Worm (Caenorhabditis elegans) whole organism, L4 larva: ENCODE measurements around the gene fbxb-74.
A peak's percentile ranks its signal among the peaks of the same experiment; 100 is the strongest.

Source experiments
- F26F4.8 ChIP-seq: fragments of 200-800 bp; sonication (Bioruptor generic); conservative IDR thresholded peaks from 2 replicates; pipeline ENCODE4 v1.3.6; 2022; ENCODE audit warnings: missing genetic modification characterization, missing compliant biosample characterization
- F44E2.7 ChIP-seq: fragments of 200-800 bp; sonication (Bioruptor generic); IDR thresholded peaks from 2 replicates; pipeline ENCODE4 v2.1.2; 2022; ENCODE audit warnings: missing genetic modification characterization, missing compliant biosample characterization
- Y48G9A.11 ChIP-seq: fragments of 200-800 bp; sonication (Bioruptor generic); IDR thresholded peaks from 2 replicates; pipeline ENCODE4 v1.3.6; 2022; ENCODE audit warnings: missing genetic modification reagents, missing genetic modification characterization, missing compliant biosample characterization
- ZK337.2 ChIP-seq: fragments of 200-800 bp; sonication (Bioruptor generic); IDR thresholded peaks from 2 replicates; pipeline ENCODE4 v1.3.6; 2022; ENCODE audit warnings: missing genetic modification reagents, missing genetic modification characterization, missing compliant biosample characterization
- aha-1 ChIP-seq: fragments of 150-350 bp; peaks from one replicate; lab custom pipeline; 2014; ENCODE audit warnings: missing biosample characterization, missing genetic modification characterization
- ceh-28 ChIP-seq: fragments of 150-350 bp; optimal IDR thresholded peaks from 2 replicates; lab custom pipeline; 2014; ENCODE audit warnings: missing biosample characterization, missing genetic modification reagents, missing genetic modification characterization
- ceh-44 ChIP-seq: fragments of 200-800 bp; sonication (Bioruptor generic); IDR thresholded peaks from 2 replicates; pipeline ENCODE4 v1.3.6; 2022; ENCODE audit warnings: missing genetic modification reagents, missing genetic modification characterization, missing compliant biosample characterization
- ceh-82 ChIP-seq: sonication (generic microtip); optimal IDR thresholded peaks from 2 replicates; lab custom pipeline; 2017; ENCODE audit warnings: missing biosample characterization, missing genetic modification characterization
- cey-2 ChIP-seq: sonication (generic microtip); optimal IDR thresholded peaks from 3 replicates; lab custom pipeline; 2017; ENCODE audit warnings: missing genetic modification characterization, mild to moderate bottlenecking, missing compliant biosample characterization, antibody characterized with exemption, borderline replicate concordance; ENCODE audit not compliant: insufficient read depth
- daf-12 ChIP-seq: fragments of 150-350 bp; optimal IDR thresholded peaks from 2 replicates; lab custom pipeline; 2014; ENCODE audit warnings: missing biosample characterization, missing genetic modification reagents, missing genetic modification characterization
- daf-16 ChIP-seq, 3 experiments: sonication (generic microtip); optimal IDR thresholded peaks; 2 replicates each; lab custom pipeline; 2016 to 2017; ENCODE audit warnings: missing genetic modification characterization in 3 of 3, missing genetic modification reagents in 3 of 3, mild to moderate bottlenecking in 2 of 3, missing compliant biosample characterization in 2 of 3, missing biosample characterization in 1 of 3, moderate library complexity in 1 of 3
- dve-1 ChIP-seq: sonication (generic microtip); optimal IDR thresholded peaks from 2 replicates; lab custom pipeline; 2017; ENCODE audit warnings: antibody characterized with exemption, mild to moderate bottlenecking, missing genetic modification characterization, missing compliant biosample characterization; ENCODE audit not compliant: insufficient read depth
- fos-1 ChIP-seq: fragments of 150-350 bp; optimal IDR thresholded peaks from 2 replicates; lab custom pipeline; 2014; ENCODE audit warnings: missing biosample characterization, missing genetic modification characterization
- hlh-11 ChIP-seq: fragments of 200-800 bp; sonication (Bioruptor generic); optimal IDR thresholded peaks from 2 replicates; lab custom pipeline; 2018; ENCODE audit warnings: mild to moderate bottlenecking, missing genetic modification characterization, missing compliant biosample characterization
- hlh-30 ChIP-seq: sonication (generic microtip); optimal IDR thresholded peaks from 2 replicates; lab custom pipeline; 2017; ENCODE audit warnings: antibody characterized with exemption, mild to moderate bottlenecking, missing genetic modification characterization, missing compliant biosample characterization; ENCODE audit not compliant: insufficient read depth
- hmg-1.1 ChIP-seq: fragments of 200-800 bp; sonication (Bioruptor generic); IDR thresholded peaks from 2 replicates; pipeline ENCODE4 v1.3.6; 2022; ENCODE audit warnings: missing genetic modification reagents, missing genetic modification characterization, missing compliant biosample characterization
- lin-29 ChIP-seq: fragments of 200-800 bp; sonication (Bioruptor generic); IDR thresholded peaks from 2 replicates; pipeline ENCODE4 v1.3.6; 2022; ENCODE audit warnings: missing genetic modification reagents, missing genetic modification characterization, missing compliant biosample characterization
- lsy-2 ChIP-seq, 2 experiments: fragments of 150-350 bp in 1 of 2; sonication (generic microtip) in 1 of 2; optimal IDR thresholded peaks; 2 replicates each; lab custom pipeline; 2014 to 2017; ENCODE audit warnings: missing biosample characterization in 2 of 2, missing genetic modification characterization in 2 of 2
- mdl-1 ChIP-seq, 2 experiments: fragments of 150-350 bp in 1 of 2; sonication (generic microtip) in 1 of 2; optimal IDR thresholded peaks; 2 replicates each; lab custom pipeline; 2014 to 2017; ENCODE audit warnings: missing biosample characterization in 2 of 2, missing genetic modification characterization in 2 of 2
- mes-2 ChIP-seq: sonication (generic microtip); optimal IDR thresholded peaks from 2 replicates; lab custom pipeline; 2016; ENCODE audit warnings: missing genotype, mild to moderate bottlenecking, missing genetic modification characterization, missing compliant biosample characterization; ENCODE audit not compliant: poor library complexity, severe bottlenecking
- mxl-3 ChIP-seq: fragments of 200-800 bp; sonication (Bioruptor generic); optimal IDR thresholded peaks from 2 replicates; lab custom pipeline; 2018; ENCODE audit warnings: mild to moderate bottlenecking, missing genetic modification characterization, missing compliant biosample characterization
- nhr-28 ChIP-seq: fragments of 150-350 bp; optimal IDR thresholded peaks from 2 replicates; lab custom pipeline; 2014; ENCODE audit warnings: missing biosample characterization, missing genetic modification characterization
- nhr-48 ChIP-seq: sonication (generic microtip); optimal IDR thresholded peaks from 2 replicates; lab custom pipeline; 2016; ENCODE audit warnings: mild to moderate bottlenecking, missing genetic modification characterization, missing compliant biosample characterization
- pha-4 ChIP-seq, 2 experiments: fragments of 150-350 bp in 1 of 2; fragments of 200-800 bp in 1 of 2; sonication (Bioruptor generic) in 1 of 2; IDR thresholded peaks in 1 of 2; optimal IDR thresholded peaks in 1 of 2; 2 replicates each; pipeline versions ENCODE4 v1.3.6 to Lab custom; 2014 to 2022; ENCODE audit warnings: missing genetic modification characterization in 2 of 2, missing genetic modification reagents in 2 of 2, missing biosample characterization in 1 of 2, missing compliant biosample characterization in 1 of 2
- set-16 ChIP-seq: fragments of 200-800 bp; sonication (Bioruptor generic); IDR thresholded peaks from 2 replicates; pipeline ENCODE4 v1.3.6; 2022; ENCODE audit warnings: missing genetic modification reagents, missing genetic modification characterization, missing compliant biosample characterization
- skn-1 ChIP-seq: fragments of 150-350 bp; optimal IDR thresholded peaks from 2 replicates; lab custom pipeline; 2014; ENCODE audit warnings: missing biosample characterization, missing genetic modification characterization
- snpc-1.2 ChIP-seq: fragments of 200-800 bp; sonication (Bioruptor generic); IDR thresholded peaks from 2 replicates; pipeline ENCODE4 v1.3.6; 2022; ENCODE audit warnings: missing genetic modification reagents, missing genetic modification characterization, missing compliant biosample characterization
- snpc-4 ChIP-seq: fragments of 150-350 bp; optimal IDR thresholded peaks from 2 replicates; lab custom pipeline; 2014; ENCODE audit warnings: missing biosample characterization, missing genetic modification characterization
- spr-1 ChIP-seq: sonication (generic microtip); optimal IDR thresholded peaks from 2 replicates; lab custom pipeline; 2016; ENCODE audit warnings: mild to moderate bottlenecking, missing genetic modification characterization, missing compliant biosample characterization
- unc-130 ChIP-seq: sonication (generic microtip); optimal IDR thresholded peaks from 2 replicates; lab custom pipeline; 2016; ENCODE audit warnings: missing genetic modification reagents, missing genetic modification characterization, missing compliant biosample characterization
- unc-62 ChIP-seq, 3 experiments: fragments of 150-350 bp in 1 of 3; sonication (generic microtip); optimal IDR thresholded peaks in 2 of 3; peaks in 1 of 3; 1 replicate in 1 of 3; 2 replicates in 2 of 3; lab custom pipeline; 2014 to 2017; ENCODE audit warnings: missing biosample characterization in 3 of 3, missing genetic modification characterization in 3 of 3, missing genetic modification reagents in 3 of 3, missing genotype in 1 of 3
- zag-1 ChIP-seq: fragments of 150-350 bp; optimal IDR thresholded peaks from 2 replicates; lab custom pipeline; 2014; ENCODE audit warnings: missing biosample characterization, missing genetic modification characterization
- ztf-11 ChIP-seq: fragments of 150-350 bp; optimal IDR thresholded peaks from 2 replicates; lab custom pipeline; 2014; ENCODE audit warnings: missing biosample characterization, missing genetic modification characterization

The fbxb-74 gene

DNA sequence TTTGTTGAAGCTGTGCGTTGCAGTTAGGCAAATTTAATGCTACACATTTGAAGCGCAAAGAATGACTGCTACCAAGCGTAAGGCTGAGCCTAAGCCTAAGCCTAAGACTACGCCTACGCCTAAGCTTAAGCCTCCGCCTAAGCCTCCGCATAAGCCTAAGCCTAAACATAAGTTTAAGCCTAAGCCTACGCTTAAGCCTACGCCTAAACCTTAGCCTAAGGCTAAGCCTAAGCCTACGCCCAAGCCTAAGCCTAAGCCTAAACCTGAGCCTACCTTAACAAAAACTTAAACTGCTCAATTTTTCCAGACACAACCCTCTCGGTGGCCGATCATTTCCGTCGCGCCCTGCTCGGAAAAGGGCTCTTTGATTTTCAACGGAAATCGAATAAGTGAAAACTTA lies 20.3 kb upstream of the fbxb-74 start:
- 0 out of 2 replicates have a peak, but pooled peaks have one; percentile 4 for TF ChIP-seq Y48G9A.11 (GFP tag; lab: Robert Waterston, UW)
- no peak for TF ChIP-seq skn-1 (tag; lab: Kevin White, UChicago)

DNA sequence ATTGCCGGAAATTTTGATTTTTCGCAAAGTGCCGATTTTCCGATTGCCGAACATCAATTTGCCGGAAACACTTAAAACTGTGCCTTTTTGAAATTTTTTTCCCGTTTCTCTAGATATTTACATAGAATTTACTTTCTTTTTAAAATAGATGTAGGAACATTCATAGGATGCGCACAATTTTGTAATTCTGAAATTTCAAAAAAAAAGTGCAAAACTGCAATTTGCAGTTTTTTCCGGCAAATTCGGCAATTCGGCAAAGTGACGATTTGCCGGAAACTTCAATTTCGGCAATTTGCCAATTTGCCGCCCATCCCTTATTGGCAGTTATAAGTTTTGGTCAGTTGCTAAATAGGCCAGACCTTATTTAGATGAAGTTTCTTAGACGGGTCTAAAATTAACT lies 17.6 kb upstream of the fbxb-74 start:
- TF ChIP-seq unc-62 (GFP tag; optimal IDR thresholded peaks at IDR 0.05 in 1 of 2; lab: Kevin White, UChicago): peak in 1 of 2 experiments; percentile 98
- TF ChIP-seq unc-62 (tag; optimal IDR thresholded peaks at IDR 0.05; lab: Kevin White, UChicago): no peak
- no peak for TF ChIP-seq ztf-11 (tag; lab: Kevin White, UChicago)

DNA sequence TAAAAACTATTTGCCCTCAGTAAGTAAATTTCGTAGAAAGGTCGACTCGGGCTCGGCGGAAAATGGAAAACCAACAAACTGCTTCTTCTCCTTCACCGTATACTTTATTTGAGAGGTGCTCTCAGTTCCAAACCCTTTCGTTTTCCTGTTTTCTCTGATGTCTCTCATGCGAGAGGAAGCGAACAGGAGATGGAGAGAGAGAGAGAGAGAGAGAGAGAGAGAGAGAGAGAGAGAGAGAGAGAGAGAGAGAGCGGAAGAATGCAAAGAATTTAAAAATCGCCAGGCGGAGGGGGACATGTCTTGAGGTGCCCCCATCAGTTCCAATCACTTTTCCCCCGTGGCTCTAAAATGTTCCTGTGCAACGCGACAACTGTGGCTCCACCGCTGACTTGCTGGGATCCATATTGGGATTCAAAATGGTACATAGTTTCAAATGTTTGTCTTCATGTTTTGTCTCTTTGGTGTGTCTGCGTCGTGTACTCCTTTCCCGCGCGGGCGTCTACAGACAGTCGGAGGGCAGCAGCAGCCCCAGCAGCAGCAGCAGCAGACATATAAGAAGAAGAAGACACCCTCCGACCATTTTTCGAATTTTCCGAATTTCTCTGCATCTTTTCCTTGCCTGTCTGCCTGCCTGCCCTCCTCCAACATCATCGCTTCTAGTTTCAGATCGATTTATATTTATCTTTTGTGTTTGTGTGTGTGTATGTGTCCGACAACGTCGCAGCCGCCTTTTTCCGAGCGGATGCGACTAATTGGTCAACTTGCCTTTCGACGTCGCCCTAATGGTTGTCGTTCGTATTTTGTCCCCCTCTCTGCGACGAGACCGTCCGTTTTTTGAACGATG lies 15.5 kb upstream of the fbxb-74 start, which contains the start of gene R08C7.11:
Gene R08C7.11, minus strand, starts transcription at position 608 of the 844 bp plus-strand sequence.
- TF ChIP-seq snpc-4 (no peak), mxl-3 (peak; percentile 40), aha-1 (tag; lab: Kevin White, UChicago) (peak; percentile 86), lin-29 (no peak), cey-2 (tag; lab: Kevin White, UChicago) (no peak), lsy-2 (tag; optimal IDR thresholded peaks at IDR 0.05; lab: Kevin White, UChicago) (peak in 1 of 2 experiments; percentile 17), daf-16 (GFP tag; optimal IDR thresholded peaks at IDR 0.05; lab: Kevin White, UChicago) (no peak), daf-16 (tag; optimal IDR thresholded peaks at IDR 0.05; lab: Kevin White, UChicago) (peak; percentile 5), set-16 (GFP tag; lab: Robert Waterston, UW) (peak; percentile 75), ceh-44 (no peak), nhr-28 (tag; lab: Kevin White, UChicago) (peak; percentile 65), hmg-1.1 (GFP tag; lab: Robert Waterston, UW) (0 out of 2 replicates have a peak, but pooled peaks have one; percentile 5), nhr-48 (peak; percentile 20), hlh-11 (peak; percentile 33), ZK337.2 (GFP tag; lab: Robert Waterston, UW) (no peak), pha-4 (GFP tag; IDR thresholded peaks at IDR 0.05; lab: Robert Waterston, UW) (peak; percentile 24; the same call in 1 of the 2 replicates), pha-4 (tag; optimal IDR thresholded peaks at IDR 0.05; lab: Kevin White, UChicago) (no peak), ceh-28 (tag; lab: Kevin White, UChicago) (peak; percentile 32), dve-1 (tag; lab: Kevin White, UChicago) (peak; percentile 21), mdl-1 (tag; optimal IDR thresholded peaks at IDR 0.05; lab: Kevin White, UChicago) (peak; percentile 7 to 38), unc-62 (GFP tag; optimal IDR thresholded peaks at IDR 0.05 in 1 of 2; lab: Kevin White, UChicago) (peak in 1 of 2 experiments; percentile 96), unc-62 (tag; optimal IDR thresholded peaks at IDR 0.05; lab: Kevin White, UChicago) (no peak), zag-1 (tag; lab: Kevin White, UChicago) (no peak), mes-2 (peak; percentile 37), hlh-30 (tag; lab: Kevin White, UChicago) (peak; percentile 6), F26F4.8 (GFP tag; lab: Robert Waterston, UW) (no peak), F44E2.7 (GFP tag; lab: Robert Waterston, UW) (no peak), unc-130 (GFP tag; lab: Kevin White, UChicago) (no peak)

DNA sequence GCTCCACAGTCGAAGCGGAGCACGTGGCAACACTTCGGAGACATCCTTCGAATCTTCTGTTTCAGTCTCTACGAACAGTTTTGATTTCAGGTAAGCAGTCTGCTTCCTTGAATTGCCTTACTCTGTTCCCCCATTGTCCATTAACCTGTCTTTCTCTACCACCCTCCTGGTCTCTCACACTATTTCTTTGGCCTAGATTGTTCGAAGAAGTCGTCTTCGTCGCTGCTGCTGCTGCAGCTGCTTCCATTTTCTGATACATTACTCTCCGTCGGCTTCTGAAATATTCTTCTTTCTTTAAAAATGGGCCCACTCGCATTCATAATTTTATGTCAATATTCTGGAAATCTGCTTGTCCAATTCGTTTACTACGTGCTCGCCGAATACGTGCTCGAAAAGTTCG lies 12.5 kb upstream of the fbxb-74 start, which contains the start of gene R08C7.1:
Gene R08C7.1, plus strand, starts transcription at position 301 of the 400 bp plus-strand sequence.
- TF ChIP-seq spr-1: no peak
- TF ChIP-seq ceh-82 (tag; lab: Kevin White, UChicago): no peak
- no peak for TF ChIP-seq fos-1
- TF ChIP-seq snpc-1.2 (GFP tag; lab: Robert Waterston, UW): no peak
- TF ChIP-seq cey-2 (tag; lab: Kevin White, UChicago): no peak
- no peak for TF ChIP-seq hlh-11
- no peak for TF ChIP-seq ztf-11 (tag; lab: Kevin White, UChicago)
- TF ChIP-seq daf-12 (tag; lab: Kevin White, UChicago): no peak
- no peak for TF ChIP-seq nhr-28 (tag; lab: Kevin White, UChicago)
